Worm (Caenorhabditis elegans) whole organism, midembryonic: Measurements from ENCODE around the gene lurp-2.
"Not testable (repeated sequence)": the region's sequence is repeated elsewhere in the genome, so short reads cannot be mapped to it uniquely, and the experiment has no call there.

Experiments
- T22C8.4 ChIP-seq: fragments of 200-800 bp; sonication (Bioruptor generic); IDR thresholded peaks from 2 replicates; pipeline ENCODE4 v1.3.6; 2022; ENCODE audit warnings: missing genetic modification characterization, missing compliant biosample characterization
- cog-1 ChIP-seq: sonication (generic microtip); optimal IDR thresholded peaks from 2 replicates; lab custom pipeline; 2016; ENCODE audit warnings: missing genetic modification characterization, missing compliant biosample characterization
- flt-1 ChIP-seq: fragments of 200-800 bp; sonication (Bioruptor generic); IDR thresholded peaks from 2 replicates; pipeline ENCODE4 v1.3.6; 2022; ENCODE audit warnings: missing genetic modification characterization, missing compliant biosample characterization
- klf-2 ChIP-seq: fragments of 200-800 bp; sonication (Bioruptor generic); conservative IDR thresholded peaks from 2 replicates; pipeline ENCODE4 v1.3.6; 2022; ENCODE audit warnings: missing genetic modification reagents, missing genetic modification characterization, missing compliant biosample characterization
- med-1 ChIP-seq: sonication (generic microtip); optimal IDR thresholded peaks from 2 replicates; lab custom pipeline; 2017; ENCODE audit warnings: missing genetic modification characterization, mild to moderate bottlenecking, missing compliant biosample characterization, antibody characterized with exemption, missing genetic modification reagents; ENCODE audit not compliant: insufficient read depth
- ref-1 ChIP-seq: fragments of 200-800 bp; sonication (Bioruptor generic); conservative IDR thresholded peaks from 2 replicates; pipeline ENCODE4 v1.3.6; 2022; ENCODE audit warnings: missing genetic modification reagents, missing genetic modification characterization, missing compliant biosample characterization
- tab-1 ChIP-seq: fragments of 200-800 bp; sonication (Bioruptor generic); IDR thresholded peaks from 2 replicates; pipeline ENCODE4 v1.3.6; 2022; ENCODE audit warnings: missing genetic modification characterization, missing compliant biosample characterization
- ztf-23 ChIP-seq: fragments of 200-800 bp; sonication (Bioruptor generic); IDR thresholded peaks from 2 replicates; pipeline ENCODE4 v1.3.6; 2022; ENCODE audit warnings: missing genetic modification reagents, missing genetic modification characterization, missing compliant biosample characterization
- ztf-29 ChIP-seq: fragments of 200-800 bp; sonication (Bioruptor generic); IDR thresholded peaks from 2 replicates; pipeline ENCODE4 v1.3.6; 2022; ENCODE audit warnings: missing genetic modification reagents, missing genetic modification characterization, missing compliant biosample characterization

Gene lurp-2

ce11 chrV:13428660-13429059 lies 24.8 kb upstream of the lurp-2 start, which contains the start of gene srd-19:
TSS of gene srd-19 (minus strand) at chrV:13428760.
- no peak for TF ChIP-seq tab-1 (GFP tag; lab: Robert Waterston, UW)
- TF ChIP-seq T22C8.4 (GFP tag; lab: Robert Waterston, UW): no peak
- TF ChIP-seq cog-1: no peak
- TF ChIP-seq ref-1 (GFP tag; lab: Robert Waterston, UW): no peak
- TF ChIP-seq ztf-23: no peak

DNA sequence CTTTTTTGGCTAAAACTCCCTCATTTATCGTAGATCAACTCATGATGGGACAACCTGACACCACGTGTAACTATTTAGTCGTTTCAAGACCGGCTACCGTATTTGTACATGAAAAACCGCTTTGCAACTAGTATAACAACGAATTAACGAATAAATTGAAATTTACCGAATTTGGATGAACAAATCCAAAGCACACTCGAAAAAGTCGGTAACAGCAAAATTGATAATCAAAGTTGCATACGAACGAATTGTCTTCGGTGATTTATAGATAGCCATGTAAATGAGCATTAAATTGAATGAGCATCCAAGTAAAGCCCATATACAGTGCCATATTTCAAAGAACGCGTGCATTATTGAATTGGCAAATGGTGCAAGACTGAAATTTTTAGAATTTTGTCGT lies 21.1 kb upstream of the lurp-2 start, which contains the start of gene srd-17:
TSS of gene srd-17 (minus strand) at position 351 of the 400 bp plus-strand sequence.
- no peak for TF ChIP-seq flt-1 (GFP tag; lab: Robert Waterston, UW)
- no peak for TF ChIP-seq klf-2 (GFP tag; lab: Robert Waterston, UW)
- TF ChIP-seq tab-1 (GFP tag; lab: Robert Waterston, UW): no peak
- no peak for TF ChIP-seq cog-1
- no peak for TF ChIP-seq T22C8.4 (GFP tag; lab: Robert Waterston, UW)
- no peak for TF ChIP-seq ztf-23
- no peak for TF ChIP-seq med-1
- no peak for TF ChIP-seq ref-1 (GFP tag; lab: Robert Waterston, UW)
- no peak for TF ChIP-seq ztf-29 (GFP tag; lab: Robert Waterston, UW)

DNA sequence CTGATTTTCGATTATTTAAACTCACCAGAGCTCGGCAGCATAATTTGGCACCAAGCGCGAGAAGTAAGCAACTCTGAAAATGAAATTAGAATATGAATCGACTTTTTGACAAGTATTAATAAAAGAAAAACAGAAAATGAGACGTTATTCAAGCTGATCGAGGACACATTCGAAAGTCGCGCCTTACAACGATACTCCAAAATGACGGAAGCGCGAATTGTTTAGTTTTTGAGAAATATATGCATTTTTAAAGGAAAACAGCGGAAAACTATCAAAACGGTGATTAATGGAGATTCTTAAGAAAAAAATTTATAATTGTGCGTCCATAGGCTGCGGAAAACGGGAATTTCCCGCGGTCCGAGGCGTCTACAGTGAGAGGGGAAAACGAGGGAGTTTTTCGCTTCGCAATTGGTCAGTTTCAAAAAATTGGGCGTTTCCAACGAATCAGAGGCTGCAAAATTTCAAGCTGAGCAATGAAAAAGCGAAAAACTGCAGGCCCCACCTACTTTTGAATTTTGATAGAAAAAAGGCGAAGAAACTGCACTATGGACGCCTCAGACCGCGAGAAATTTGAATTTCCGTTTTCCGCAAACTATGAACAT lies 15.9 kb upstream of the lurp-2 start, which contains the start of gene mes-4:
TSS of gene mes-4 (minus strand) at position 73 of the 602 bp plus-strand sequence.
- TF ChIP-seq cog-1 (no peak), ref-1 (GFP tag; lab: Robert Waterston, UW) (no peak), med-1 (no peak), T22C8.4 (GFP tag; lab: Robert Waterston, UW) (no peak), klf-2 (GFP tag; lab: Robert Waterston, UW) (no peak), tab-1 (GFP tag; lab: Robert Waterston, UW) (no peak)

DNA sequence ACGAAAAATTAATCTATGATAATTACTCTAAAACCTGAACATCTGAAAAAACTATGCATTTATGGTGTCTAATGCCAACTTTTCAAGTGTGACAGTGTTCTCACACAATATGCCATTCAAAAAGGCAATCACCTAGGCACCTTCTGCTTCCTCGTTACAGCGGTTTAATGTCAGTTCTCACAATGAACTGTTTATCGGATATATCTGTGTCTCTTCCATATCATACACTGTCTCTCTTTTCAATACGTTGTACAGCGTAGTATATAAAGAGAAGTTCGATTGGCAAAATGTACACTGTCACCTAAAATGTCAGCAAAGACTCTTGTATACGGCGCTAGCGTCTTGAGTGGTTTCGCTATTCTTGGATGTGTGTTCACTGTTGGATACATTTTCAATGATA lies 11.8 kb upstream of the lurp-2 start, which contains the start of gene col-162:
TSS of gene col-162 (plus strand) at position 301 of the 400 bp plus-strand sequence.
- TF ChIP-seq ztf-23: no peak
- no peak for TF ChIP-seq med-1
- TF ChIP-seq ref-1 (GFP tag; lab: Robert Waterston, UW): no peak
- no peak for TF ChIP-seq tab-1 (GFP tag; lab: Robert Waterston, UW)
- no peak for TF ChIP-seq klf-2 (GFP tag; lab: Robert Waterston, UW)
- no peak for TF ChIP-seq T22C8.4 (GFP tag; lab: Robert Waterston, UW)

DNA sequence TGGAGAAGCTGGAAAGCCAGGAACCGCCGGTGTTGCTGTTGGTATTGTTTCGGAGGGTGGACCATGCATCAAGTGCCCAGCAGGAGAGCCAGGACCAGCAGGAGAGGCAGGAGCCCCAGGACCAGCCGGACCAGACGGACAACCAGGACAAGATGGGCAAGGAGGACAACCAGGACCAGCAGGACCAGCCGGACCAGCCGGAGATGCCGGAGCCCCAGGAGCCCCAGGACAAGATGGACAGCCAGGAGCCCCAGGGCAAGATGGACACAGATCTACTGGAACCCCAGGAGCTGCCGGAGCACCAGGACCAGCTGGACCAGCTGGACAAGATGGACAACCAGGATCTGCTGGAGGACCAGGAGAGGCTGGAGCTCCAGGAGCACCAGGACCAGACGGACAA lies 10.6 kb upstream of the lurp-2 start:
- TF ChIP-seq cog-1 (no peak), ztf-29 (GFP tag; lab: Robert Waterston, UW) (no peak), klf-2 (GFP tag; lab: Robert Waterston, UW) (no peak), flt-1 (GFP tag; lab: Robert Waterston, UW) (no peak), ztf-23 (no peak), T22C8.4 (GFP tag; lab: Robert Waterston, UW) (no peak), med-1 (no peak)

ce11 chrV:13443535-13443934 lies 9.9 kb upstream of the lurp-2 start, which contains the start of gene Y2H9A.6:
TSS of gene Y2H9A.6 (plus strand) at chrV:13443835.
- TF ChIP-seq ztf-29, ref-1, flt-1 (GFP tag; lab: Robert Waterston, UW): not testable (repeated sequence)

ce11 chrV:13445229-13445949 lies 8.0 kb upstream of the lurp-2 start, which contains the start of gene Y2H9A.4:
TSS of gene Y2H9A.4 (plus strand) at chrV:13445899.
- TF ChIP-seq flt-1 (GFP tag; lab: Robert Waterston, UW) (no peak), cog-1 (no peak), T22C8.4 (GFP tag; lab: Robert Waterston, UW) (no peak), med-1 (no peak)

- TF ChIP-seq flt-1 (GFP tag; lab: Robert Waterston, UW) (no peak), tab-1 (GFP tag; lab: Robert Waterston, UW) (no peak), ref-1 (GFP tag; lab: Robert Waterston, UW) (no peak), ztf-23 (no peak), med-1 (no peak), cog-1 (no peak), T22C8.4 (GFP tag; lab: Robert Waterston, UW) (no peak), ztf-29 (GFP tag; lab: Robert Waterston, UW) (no peak), klf-2 (GFP tag; lab: Robert Waterston, UW) (no peak)
Measured at ce11 chrV:13455448-13455847, 2.0 kb downstream of the lurp-2 start, which contains the start of gene lurp-3. TSS of gene lurp-3 (plus strand) at chrV:13455748.

DNA sequence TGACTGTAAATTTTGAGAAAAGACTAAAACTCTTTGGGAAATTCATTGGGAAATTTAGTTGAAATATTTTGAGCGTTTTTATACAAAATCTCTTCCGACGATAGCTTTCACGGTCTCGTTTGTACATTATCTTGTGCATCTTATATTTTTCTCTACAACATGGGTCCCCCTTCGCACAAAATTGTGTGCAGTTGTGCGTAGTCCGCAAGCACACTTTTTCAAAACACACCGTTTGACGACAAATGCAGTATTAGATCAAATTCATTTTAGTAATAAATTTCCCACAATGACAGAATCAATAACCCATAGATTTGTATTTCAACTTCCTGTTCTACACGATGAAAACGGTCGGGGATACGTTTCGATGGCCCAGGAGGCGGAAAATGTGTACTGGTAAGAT lies 4.4 kb downstream of the lurp-2 start, which contains the start of gene F25H9.2:
TSS of gene F25H9.2 (plus strand) at position 226 of the 400 bp plus-strand sequence.
- no peak for TF ChIP-seq ztf-29 (GFP tag; lab: Robert Waterston, UW)
- no peak for TF ChIP-seq klf-2 (GFP tag; lab: Robert Waterston, UW)
- no peak for TF ChIP-seq T22C8.4 (GFP tag; lab: Robert Waterston, UW)
- no peak for TF ChIP-seq tab-1 (GFP tag; lab: Robert Waterston, UW)
- TF ChIP-seq med-1: no peak
- TF ChIP-seq ref-1 (GFP tag; lab: Robert Waterston, UW): no peak
- no peak for TF ChIP-seq ztf-23
- TF ChIP-seq cog-1: no peak
- no peak for TF ChIP-seq flt-1 (GFP tag; lab: Robert Waterston, UW)

DNA sequence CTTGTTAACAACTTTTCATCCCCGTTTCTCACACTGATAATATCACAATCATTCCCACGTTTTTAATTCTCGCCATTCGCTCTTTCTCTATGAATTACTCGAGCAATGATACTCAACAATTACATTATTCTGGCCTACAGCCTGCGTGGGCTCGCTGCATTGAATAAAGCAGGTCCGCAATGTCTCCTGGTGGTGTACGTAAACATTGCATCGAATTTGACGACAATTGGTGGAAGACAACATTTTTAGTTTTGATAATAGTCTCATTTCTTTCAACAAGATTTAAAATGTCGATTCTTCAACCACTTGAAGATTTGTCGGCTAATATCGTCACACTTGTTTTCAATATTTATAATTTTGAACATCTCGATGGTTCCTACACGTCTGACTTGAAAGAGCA lies 5.9 kb downstream of the lurp-2 start, which contains the start of gene bath-39:
TSS of gene bath-39 (plus strand) at position 137 of the 400 bp plus-strand sequence.
- TF ChIP-seq cog-1 (no peak), med-1 (no peak), klf-2 (GFP tag; lab: Robert Waterston, UW) (no peak), flt-1 (GFP tag; lab: Robert Waterston, UW) (no peak), ztf-29 (GFP tag; lab: Robert Waterston, UW) (no peak)
